Worm (Caenorhabditis elegans) whole organism, late embryonic: Measurements from ENCODE around the gene K11D12.7.

Experiments
- nhr-232 ChIP-seq: sonication (generic microtip); optimal IDR thresholded peaks from 2 replicates; lab custom pipeline; 2016; ENCODE audit warnings: missing genetic modification characterization, missing compliant biosample characterization
- pha-4 ChIP-seq: fragments of 150-350 bp; optimal IDR thresholded peaks from 2 replicates; lab custom pipeline; 2018; ENCODE audit warnings: missing biosample characterization, missing genetic modification reagents, missing genetic modification characterization

DNA sequence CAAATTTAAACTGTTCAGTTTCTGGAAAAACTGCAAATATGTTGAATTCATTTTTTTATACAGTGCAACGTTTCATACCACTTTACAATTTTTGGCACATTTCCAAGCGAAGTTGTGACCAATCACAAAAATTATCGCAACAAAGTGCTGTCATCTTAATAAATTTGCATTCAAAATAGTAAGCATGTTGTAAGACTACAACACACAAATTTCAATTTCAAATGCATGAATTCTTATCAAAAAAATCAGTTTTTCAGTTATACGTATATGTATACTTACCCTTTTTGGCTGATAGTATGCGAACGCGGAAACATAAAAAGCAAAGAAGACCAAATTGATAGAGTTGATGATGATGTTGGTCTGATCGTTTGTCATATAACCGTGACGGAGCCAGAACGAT lies 6.1 kb downstream of the K11D12.7 start:
- TF ChIP-seq nhr-232 (tag; lab: Kevin White, UChicago) (no peak), pha-4 (tag; lab: Kevin White, UChicago) (no peak)
